Fruit fly (Drosophila melanogaster) whole organism, prepupa: ENCODE results near the gene Polr3H.
A peak's percentile ranks its signal among the peaks of the same experiment; 100 is the strongest.

Experiments used
- Blimp-1 ChIP-seq: fragments of 200-800 bp; sonication (Bioruptor generic); optimal IDR thresholded peaks from 3 replicates; lab custom pipeline; 2017; ENCODE audit warnings: missing biosample characterization, missing genetic modification characterization, mild to moderate bottlenecking, moderate library complexity, missing genetic modification reagents
- CG10631 ChIP-seq: fragments of 200-800 bp; sonication (Bioruptor generic); optimal IDR thresholded peaks from 2 replicates; lab custom pipeline; 2016; ENCODE audit warnings: missing biosample characterization, missing genetic modification characterization
- CG11294 ChIP-seq: fragments of 200-800 bp; sonication (Bioruptor generic); IDR thresholded peaks from 2 replicates; pipeline ENCODE4 v1.3.6; 2022; ENCODE audit warnings: missing biosample characterization, missing genetic modification characterization
- CG3032 ChIP-seq: fragments of 200-800 bp; optimal IDR thresholded peaks from 2 replicates; lab custom pipeline; 2019; ENCODE audit warnings: missing biosample characterization, mild to moderate bottlenecking, missing genetic modification characterization, moderate library complexity
- CG32006 ChIP-seq: fragments of 200-800 bp; sonication (Bioruptor generic); optimal IDR thresholded peaks from 3 replicates; lab custom pipeline; 2017; ENCODE audit warnings: missing biosample characterization, mild to moderate bottlenecking, missing genetic modification characterization
- CG34406 ChIP-seq: fragments of 200-800 bp; sonication (Bioruptor generic); optimal IDR thresholded peaks from 3 replicates; lab custom pipeline; 2016; ENCODE audit warnings: missing biosample characterization, missing genetic modification characterization
- CG3919 ChIP-seq: fragments of 200-800 bp; sonication (Bioruptor generic); optimal IDR thresholded peaks from 3 replicates; lab custom pipeline; 2016; ENCODE audit warnings: missing biosample characterization, missing genetic modification characterization
- CG6163 ChIP-seq: fragments of 200-800 bp; sonication (Bioruptor generic); IDR thresholded peaks from 3 replicates; pipeline ENCODE4 v1.3.6; 2022; ENCODE audit warnings: missing biosample characterization, missing genetic modification characterization
- CG6792 ChIP-seq: fragments of 200-800 bp; sonication (Bioruptor generic); optimal IDR thresholded peaks from 3 replicates; lab custom pipeline; 2016; ENCODE audit warnings: missing biosample characterization, missing genetic modification characterization
- CG6854 ChIP-seq: fragments of 200-800 bp; sonication (Bioruptor generic); optimal IDR thresholded peaks from 2 replicates; lab custom pipeline; 2017; ENCODE audit warnings: missing biosample characterization, mild to moderate bottlenecking, missing genetic modification characterization
- CG8119 ChIP-seq: fragments of 200-800 bp; sonication (Bioruptor generic); IDR thresholded peaks from 3 replicates; pipeline ENCODE4 v1.3.6; 2022; ENCODE audit warnings: missing biosample characterization, missing genetic modification characterization
- CG8319 ChIP-seq: fragments of 200-800 bp; sonication (Bioruptor generic); optimal IDR thresholded peaks from 3 replicates; lab custom pipeline; 2016; ENCODE audit warnings: missing biosample characterization, missing genetic modification characterization
- CG9139 ChIP-seq: fragments of 200-800 bp; sonication (Bioruptor generic); optimal IDR thresholded peaks from 3 replicates; lab custom pipeline; 2017; ENCODE audit warnings: missing biosample characterization, mild to moderate bottlenecking, missing genetic modification characterization
- Eip75B ChIP-seq: fragments of 200-800 bp; sonication (Bioruptor generic); optimal IDR thresholded peaks from 3 replicates; lab custom pipeline; 2016; ENCODE audit warnings: missing biosample characterization, missing genetic modification characterization
- Eip78C ChIP-seq: fragments of 200-800 bp; sonication (Bioruptor generic); peaks from one replicate; lab custom pipeline; 2016; ENCODE audit warnings: missing biosample characterization, missing genetic modification characterization
- Eip93F ChIP-seq: fragments of 200-800 bp; sonication (Bioruptor generic); optimal IDR thresholded peaks from 2 replicates; lab custom pipeline; 2016; ENCODE audit warnings: missing biosample characterization, mild to moderate bottlenecking, missing genetic modification characterization
- Ets21C ChIP-seq: fragments of 200-800 bp; sonication (Bioruptor generic); optimal IDR thresholded peaks from 3 replicates; lab custom pipeline; 2016; ENCODE audit warnings: missing biosample characterization, missing genetic modification characterization
- Hr38 ChIP-seq: sonication (Bioruptor generic); optimal IDR thresholded peaks from 2 replicates; lab custom pipeline; 2016; ENCODE audit warnings: missing biosample characterization, missing genetic modification characterization
- Hr4 ChIP-seq: fragments of 200-800 bp; sonication (Bioruptor generic); optimal IDR thresholded peaks from 3 replicates; lab custom pipeline; 2016; ENCODE audit warnings: missing biosample characterization, missing genetic modification characterization
- OdsH ChIP-seq: fragments of 200-800 bp; sonication (Bioruptor generic); optimal IDR thresholded peaks from 3 replicates; lab custom pipeline; 2016; ENCODE audit warnings: missing biosample characterization, missing genetic modification characterization
- Smox ChIP-seq: fragments of 200-800 bp; sonication (Bioruptor generic); optimal IDR thresholded peaks from 3 replicates; lab custom pipeline; 2016; ENCODE audit warnings: missing biosample characterization, missing genetic modification characterization
- Sox102F ChIP-seq: fragments of 200-800 bp; sonication (Bioruptor generic); optimal IDR thresholded peaks from 2 replicates; lab custom pipeline; 2016; ENCODE audit warnings: missing biosample characterization, mild to moderate bottlenecking, missing genetic modification characterization
- Sox14 ChIP-seq: fragments of 200-800 bp; sonication (Bioruptor generic); optimal IDR thresholded peaks from 3 replicates; lab custom pipeline; 2016; ENCODE audit warnings: missing biosample characterization, missing genetic modification characterization
- achi ChIP-seq: fragments of 200-800 bp; sonication (Bioruptor generic); optimal IDR thresholded peaks from 3 replicates; lab custom pipeline; 2016; ENCODE audit warnings: missing biosample characterization, missing genetic modification characterization
- acj6 ChIP-seq: fragments of 200-800 bp; sonication (Bioruptor generic); optimal IDR thresholded peaks from 3 replicates; lab custom pipeline; 2016; ENCODE audit warnings: missing biosample characterization, missing genetic modification characterization
- dac ChIP-seq: fragments of 200-800 bp; sonication (Bioruptor generic); optimal IDR thresholded peaks from 2 replicates; lab custom pipeline; 2017; ENCODE audit warnings: missing biosample characterization, mild to moderate bottlenecking, missing genetic modification characterization
- dsx ChIP-seq: fragments of 200-800 bp; optimal IDR thresholded peaks from 3 replicates; lab custom pipeline; 2019; ENCODE audit warnings: missing biosample characterization, mild to moderate bottlenecking, missing genetic modification characterization, moderate library complexity; ENCODE audit not compliant: poor library complexity, severe bottlenecking
- eg ChIP-seq: fragments of 200-800 bp; sonication (Bioruptor generic); IDR thresholded peaks from 3 replicates; pipeline ENCODE4 v1.3.6; 2022; ENCODE audit warnings: missing biosample characterization, missing genetic modification characterization
- esn ChIP-seq: fragments of 200-800 bp; sonication (Bioruptor generic); optimal IDR thresholded peaks from 2 replicates; lab custom pipeline; 2016; ENCODE audit warnings: missing biosample characterization, mild to moderate bottlenecking, missing genetic modification characterization, moderate library complexity
- fd59A ChIP-seq: fragments of 200-800 bp; sonication (Bioruptor generic); optimal IDR thresholded peaks from 2 replicates; lab custom pipeline; 2017; ENCODE audit warnings: missing biosample characterization, mild to moderate bottlenecking, missing genetic modification characterization, missing genetic modification reagents
- fkh ChIP-seq: fragments of 200-800 bp; sonication (Bioruptor generic); optimal IDR thresholded peaks from 3 replicates; lab custom pipeline; 2017; ENCODE audit warnings: missing biosample characterization, mild to moderate bottlenecking, missing genetic modification characterization, moderate library complexity
- net ChIP-seq: fragments of 200-800 bp; sonication (Bioruptor generic); optimal IDR thresholded peaks from 3 replicates; lab custom pipeline; 2016; ENCODE audit warnings: missing biosample characterization, missing genetic modification characterization
- pdm3 ChIP-seq: fragments of 200-800 bp; sonication (Bioruptor generic); optimal IDR thresholded peaks from 3 replicates; lab custom pipeline; 2016; ENCODE audit warnings: missing biosample characterization, missing genetic modification characterization
- ss ChIP-seq, 2 experiments: fragments of 200-800 bp; sonication (Bioruptor generic); optimal IDR thresholded peaks; 2 replicates in 1 of 2; 3 replicates in 1 of 2; lab custom pipeline; 2017 to 2018; ENCODE audit warnings: mild to moderate bottlenecking in 2 of 2, missing biosample characterization in 2 of 2, missing genetic modification characterization in 2 of 2, moderate library complexity in 1 of 2
- svp ChIP-seq: fragments of 200-800 bp; sonication (Bioruptor generic); peaks from one replicate; lab custom pipeline; 2016; ENCODE audit warnings: missing biosample characterization, missing genetic modification characterization
- vri ChIP-seq: fragments of 200-800 bp; sonication (Bioruptor generic); optimal IDR thresholded peaks from 3 replicates; lab custom pipeline; 2016; ENCODE audit warnings: missing biosample characterization, mild to moderate bottlenecking, missing genetic modification characterization

The Polr3H gene

DNA sequence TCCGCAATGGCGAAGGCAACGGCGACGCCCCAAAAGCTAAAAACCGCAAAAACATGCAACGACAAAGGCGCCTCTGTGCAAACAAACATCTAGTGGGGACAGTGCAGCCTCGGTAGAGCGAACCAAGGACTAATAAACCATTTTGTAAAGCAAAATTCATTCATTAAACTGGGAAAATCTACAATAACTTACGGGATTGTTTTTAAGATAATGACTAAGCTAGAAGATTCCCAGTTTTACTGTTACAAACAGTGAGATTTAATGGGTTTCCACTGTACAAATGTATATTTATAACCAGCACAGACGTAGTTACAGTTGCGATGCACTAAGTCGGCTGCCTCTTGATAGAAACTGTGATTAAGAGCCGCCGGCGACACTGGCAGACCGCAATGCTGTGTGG lies 7.6 kb downstream of the Polr3H start (continued):
- TF ChIP-seq dac (GFP tag; lab: Kevin White, UChicago): peak; percentile 48

DNA sequence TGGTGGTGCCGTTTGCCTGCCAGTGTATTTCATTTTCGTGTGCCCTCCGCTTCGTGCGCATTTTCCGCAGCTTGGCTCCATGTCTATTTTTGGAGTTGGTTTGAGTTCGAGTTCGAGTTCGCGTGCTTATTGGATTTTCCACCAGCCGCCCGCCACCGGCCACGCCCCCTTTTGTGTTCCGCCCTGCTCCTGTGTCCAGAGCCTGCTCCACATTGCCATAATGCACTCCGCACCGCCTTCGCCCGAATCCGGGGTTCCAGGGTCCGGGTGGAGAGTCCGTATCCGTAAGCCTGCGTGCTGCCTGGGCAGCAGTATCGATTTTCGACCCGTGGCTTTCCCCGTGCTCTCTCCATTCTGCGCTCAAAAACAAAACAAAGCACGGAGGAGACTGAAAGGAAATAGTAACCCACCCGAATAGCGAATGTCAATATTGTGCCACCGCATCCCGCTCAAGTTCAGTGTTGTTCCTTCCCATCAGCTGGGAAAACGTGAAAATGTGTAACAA lies 29.8 kb downstream of the Polr3H start:
- no peak for TF ChIP-seq CG3919 (GFP tag; lab: Kevin White, UChicago)
- no peak for TF ChIP-seq acj6 (GFP tag; lab: Kevin White, UChicago)
- no peak for TF ChIP-seq CG3032 (tag; lab: Kevin White, UChicago)
- no peak for TF ChIP-seq Eip93F (GFP tag; lab: Kevin White, UChicago)
- no peak for TF ChIP-seq eg (GFP tag; lab: Robert Waterston, UW)
- TF ChIP-seq vri (GFP tag; lab: Kevin White, UChicago): no peak
- TF ChIP-seq Hr38 (GFP tag; lab: Kevin White, UChicago): no peak
- TF ChIP-seq CG8319 (GFP tag; lab: Kevin White, UChicago): no peak
- TF ChIP-seq Hr4 (GFP tag; lab: Kevin White, UChicago): no peak
- no peak for TF ChIP-seq CG10631 (GFP tag; lab: Kevin White, UChicago)
- TF ChIP-seq CG34406 (GFP tag; lab: Kevin White, UChicago): no peak
- TF ChIP-seq OdsH: no peak
- TF ChIP-seq Sox102F (GFP tag; lab: Kevin White, UChicago): no peak
- no peak for TF ChIP-seq CG9139 (GFP tag; lab: Kevin White, UChicago)
- no peak for TF ChIP-seq Blimp-1 (GFP tag; lab: Kevin White, UChicago)
- no peak for TF ChIP-seq fkh
- no peak for TF ChIP-seq Ets21C (GFP tag; lab: Kevin White, UChicago)
- no peak for TF ChIP-seq achi (GFP tag; lab: Kevin White, UChicago)
- no peak for TF ChIP-seq Sox14 (GFP tag; lab: Kevin White, UChicago)

DNA sequence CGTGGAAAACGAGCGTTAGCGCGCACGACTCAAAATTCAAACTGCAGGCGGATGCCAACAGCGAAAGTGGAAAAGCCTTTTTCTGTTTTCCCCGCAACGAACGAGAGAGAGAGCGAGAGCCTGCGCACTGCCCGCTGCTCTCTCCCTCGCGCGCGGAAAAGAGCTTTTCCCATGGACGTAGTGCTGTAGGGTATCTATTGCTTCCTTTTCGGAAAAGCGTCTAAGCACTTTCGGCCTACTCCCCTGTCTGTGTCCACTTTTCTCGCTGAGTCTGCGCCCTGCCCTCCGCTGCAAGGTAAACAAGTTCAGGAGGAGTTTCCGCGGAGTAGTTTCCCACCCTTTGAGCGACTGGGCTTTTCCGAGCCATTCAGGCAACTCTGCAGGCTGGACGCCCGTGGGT lies 31.7 kb downstream of the Polr3H start, which contains the start of gene CG32085:
TSS of gene CG32085 (minus strand) at position 47 of the 400 bp plus-strand sequence.
- peak; percentile 18 for TF ChIP-seq Eip75B
- TF ChIP-seq ss (GFP tag; optimal IDR thresholded peaks at IDR 0.05; lab: Kevin White, UChicago): peak; percentile 12 to 22
- peak; percentile 70 for TF ChIP-seq Eip78C (GFP tag; lab: Kevin White, UChicago)
- no peak for TF ChIP-seq esn (GFP tag; lab: Kevin White, UChicago)
- TF ChIP-seq OdsH: peak; percentile 18
- peak; percentile 28 for TF ChIP-seq net
- TF ChIP-seq CG11294 (GFP tag; lab: Robert Waterston, UW): peak; percentile 62; the same call in 1 of the 2 replicates
- TF ChIP-seq svp (GFP tag; lab: Kevin White, UChicago): peak; percentile 36
- no peak for TF ChIP-seq fd59A (GFP tag; lab: Kevin White, UChicago)
- TF ChIP-seq dsx (GFP tag; lab: Kevin White, UChicago): no peak
- TF ChIP-seq CG32006: peak; percentile 37
- peak; percentile 10 for TF ChIP-seq acj6 (GFP tag; lab: Kevin White, UChicago)
- TF ChIP-seq Hr4 (GFP tag; lab: Kevin White, UChicago): peak; percentile 44
- TF ChIP-seq CG6792 (GFP tag; lab: Kevin White, UChicago): peak; percentile 6
- no peak for TF ChIP-seq Smox
- TF ChIP-seq CG3919 (GFP tag; lab: Kevin White, UChicago): peak; percentile 61
- no peak for TF ChIP-seq CG6854 (GFP tag; lab: Kevin White, UChicago)
- peak; percentile 38; the same call in 1 of the 3 replicates for TF ChIP-seq CG8119 (GFP tag; lab: Robert Waterston, UW)
- peak; percentile 72; the same call in 2 of the 3 replicates for TF ChIP-seq eg (GFP tag; lab: Robert Waterston, UW)
- peak; percentile 19 for TF ChIP-seq achi (GFP tag; lab: Kevin White, UChicago)
- peak; percentile 32 for TF ChIP-seq pdm3
- peak; percentile 71; the same call in 2 of the 3 replicates for TF ChIP-seq CG6163 (GFP tag; lab: Robert Waterston, UW)
